Fruit fly (Drosophila melanogaster) whole organism, embryonic: Measurements from ENCODE around the gene SelT.

ENCODE experiments used
- Bgb ChIP-seq: fragments of 200-800 bp; sonication (Bioruptor generic); IDR thresholded peaks from 2 replicates; pipeline ENCODE4 v1.3.6; 2022; ENCODE audit warnings: missing biosample characterization, missing genetic modification characterization; ENCODE audit not compliant: partially characterized antibody
- CG10147 ChIP-seq: fragments of 200-800 bp; sonication (Bioruptor generic); optimal IDR thresholded peaks from 2 replicates; lab custom pipeline; 2019; ENCODE audit warnings: missing biosample characterization, mild to moderate bottlenecking, missing genetic modification characterization, moderate library complexity
- CG10431 ChIP-seq: fragments of 200-800 bp; sonication (Bioruptor generic); optimal IDR thresholded peaks from 3 replicates; lab custom pipeline; 2018; ENCODE audit warnings: missing biosample characterization, mild to moderate bottlenecking, missing genetic modification characterization
- CG11695 ChIP-seq: fragments of 200-800 bp; sonication (Bioruptor generic); IDR thresholded peaks from 3 replicates; pipeline ENCODE4 v1.3.6; 2022; ENCODE audit warnings: missing biosample characterization, missing genetic modification characterization
- CG11723 ChIP-seq: fragments of 200-800 bp; sonication (Bioruptor generic); optimal IDR thresholded peaks from 2 replicates; lab custom pipeline; 2017; ENCODE audit warnings: missing biosample characterization, mild to moderate bottlenecking, missing genetic modification characterization
- CG12155 ChIP-seq: fragments of 200-800 bp; sonication (Bioruptor generic); optimal IDR thresholded peaks from 3 replicates; lab custom pipeline; 2016; ENCODE audit warnings: missing biosample characterization, missing genetic modification characterization
- CG12744 ChIP-seq: fragments of 200-800 bp; sonication (Bioruptor generic); optimal IDR thresholded peaks from 2 replicates; lab custom pipeline; 2016; ENCODE audit warnings: missing biosample characterization, missing genetic modification characterization
- CG14441 ChIP-seq: fragments of 200-800 bp; sonication (Bioruptor generic); IDR thresholded peaks from 2 replicates; pipeline ENCODE4 v1.3.6; 2022; ENCODE audit warnings: missing biosample characterization, missing genetic modification characterization
- CG17328 ChIP-seq: fragments of 200-800 bp; sonication (Bioruptor generic); IDR thresholded peaks from 2 replicates; pipeline ENCODE4 v1.3.6; 2022; ENCODE audit warnings: missing biosample characterization, missing genetic modification characterization
- CG17385 ChIP-seq: fragments of 200-800 bp; sonication (Bioruptor generic); optimal IDR thresholded peaks from 3 replicates; lab custom pipeline; 2018; ENCODE audit warnings: missing biosample characterization, mild to moderate bottlenecking, missing genetic modification characterization
- CG17802 ChIP-seq: fragments of 200-800 bp; sonication (Bioruptor generic); optimal IDR thresholded peaks from 2 replicates; lab custom pipeline; 2018; ENCODE audit warnings: missing biosample characterization, mild to moderate bottlenecking, missing genetic modification characterization, moderate library complexity
- CG17829 ChIP-seq: fragments of 200-800 bp; optimal IDR thresholded peaks from 2 replicates; lab custom pipeline; 2019; ENCODE audit warnings: missing biosample characterization, mild to moderate bottlenecking, missing genetic modification characterization, moderate library complexity
- CG2116 ChIP-seq: fragments of 200-800 bp; sonication (Bioruptor generic); optimal IDR thresholded peaks from 3 replicates; lab custom pipeline; 2018; ENCODE audit warnings: missing biosample characterization, mild to moderate bottlenecking, missing genetic modification characterization
- CG2202 ChIP-seq: fragments of 200-800 bp; sonication (Bioruptor generic); optimal IDR thresholded peaks from 2 replicates; lab custom pipeline; 2018; ENCODE audit warnings: missing biosample characterization, mild to moderate bottlenecking, missing genetic modification characterization
- CG31441 ChIP-seq: fragments of 200-800 bp; sonication (Bioruptor generic); IDR thresholded peaks from 2 replicates; pipeline ENCODE4 v1.3.6; 2022; ENCODE audit warnings: missing biosample characterization, missing genetic modification characterization
- CG4404 ChIP-seq: fragments of 200-800 bp; sonication (Bioruptor generic); IDR thresholded peaks from 2 replicates; pipeline ENCODE4 v1.3.6; 2022; ENCODE audit warnings: missing biosample characterization, missing genetic modification characterization
- CG4424 ChIP-seq: fragments of 200-800 bp; sonication (Bioruptor generic); optimal IDR thresholded peaks from 3 replicates; lab custom pipeline; 2016; ENCODE audit warnings: missing biosample characterization, missing genetic modification characterization
- CG4617 ChIP-seq: fragments of 200-800 bp; sonication (Bioruptor generic); optimal IDR thresholded peaks from 3 replicates; lab custom pipeline; 2016; ENCODE audit warnings: missing biosample characterization, missing genetic modification characterization, borderline replicate concordance
- CG9437 ChIP-seq: fragments of 200-800 bp; sonication (Bioruptor generic); optimal IDR thresholded peaks from 2 replicates; lab custom pipeline; 2018; ENCODE audit warnings: missing biosample characterization, mild to moderate bottlenecking, missing genetic modification characterization
- CG9797 ChIP-seq: fragments of 200-800 bp; sonication (Bioruptor generic); optimal IDR thresholded peaks from 3 replicates; lab custom pipeline; 2018; ENCODE audit warnings: missing biosample characterization, mild to moderate bottlenecking, missing genetic modification characterization
- D19B ChIP-seq: fragments of 200-800 bp; sonication (Bioruptor generic); optimal IDR thresholded peaks from 2 replicates; lab custom pipeline; 2017; ENCODE audit warnings: missing biosample characterization, mild to moderate bottlenecking, missing genetic modification characterization
- Dad ChIP-seq: fragments of 200-800 bp; sonication (Bioruptor generic); optimal IDR thresholded peaks from 3 replicates; lab custom pipeline; 2016; ENCODE audit warnings: missing biosample characterization, missing genetic modification characterization
- ERR ChIP-seq: fragments of 200-800 bp; sonication (Bioruptor generic); optimal IDR thresholded peaks from 2 replicates; lab custom pipeline; 2016; ENCODE audit warnings: missing biosample characterization, missing genetic modification characterization
- GATAe ChIP-seq: fragments of 200-800 bp; sonication (Bioruptor generic); conservative IDR thresholded peaks from 2 replicates; pipeline ENCODE4 v1.3.6; 2022; ENCODE audit warnings: missing biosample characterization, missing genetic modification characterization
- Jarid2 ChIP-seq: fragments of 200-800 bp; sonication (Bioruptor generic); optimal IDR thresholded peaks from 3 replicates; lab custom pipeline; 2017; ENCODE audit warnings: mild to moderate bottlenecking, missing biosample characterization, missing genetic modification reagents, missing genetic modification characterization
- Mad ChIP-seq: fragments of 200-800 bp; sonication (Bioruptor generic); optimal IDR thresholded peaks from 2 replicates; lab custom pipeline; 2016; ENCODE audit warnings: missing biosample characterization, missing genetic modification characterization
- Max ChIP-seq: fragments of 200-800 bp; sonication (Bioruptor generic); optimal IDR thresholded peaks from 2 replicates; lab custom pipeline; 2016; ENCODE audit warnings: missing biosample characterization, mild to moderate bottlenecking, missing genetic modification characterization
- Rx ChIP-seq: fragments of 200-800 bp; sonication (Bioruptor generic); IDR thresholded peaks from 2 replicates; pipeline ENCODE4 v1.3.6; 2022; ENCODE audit warnings: missing biosample characterization, missing genetic modification characterization
- Taf1 ChIP-seq: fragments of 200-800 bp; sonication (Bioruptor generic); IDR thresholded peaks from 2 replicates; pipeline ENCODE4 v1.3.6; 2022; ENCODE audit warnings: missing biosample characterization, missing genetic modification characterization
- al ChIP-seq: fragments of 200-800 bp; sonication (Bioruptor generic); IDR thresholded peaks from 2 replicates; pipeline ENCODE4 v1.3.6; 2022; ENCODE audit warnings: missing biosample characterization, missing genetic modification characterization
- ash1 ChIP-seq: fragments of 200-800 bp; sonication (Bioruptor generic); optimal IDR thresholded peaks from 2 replicates; lab custom pipeline; 2018; ENCODE audit warnings: missing biosample characterization, mild to moderate bottlenecking, missing genetic modification characterization
- az2 ChIP-seq: fragments of 200-800 bp; sonication (Bioruptor generic); optimal IDR thresholded peaks from 3 replicates; lab custom pipeline; 2016; ENCODE audit warnings: missing biosample characterization, missing genetic modification characterization
- bigmax ChIP-seq: fragments of 200-800 bp; sonication (Bioruptor generic); optimal IDR thresholded peaks from 2 replicates; lab custom pipeline; 2018; ENCODE audit warnings: missing biosample characterization, mild to moderate bottlenecking, missing genetic modification characterization
- btn ChIP-seq: fragments of 200-800 bp; sonication (Bioruptor generic); optimal IDR thresholded peaks from 2 replicates; lab custom pipeline; 2016; ENCODE audit warnings: missing biosample characterization, missing genetic modification characterization
- cwo ChIP-seq: fragments of 200-800 bp; sonication (Bioruptor generic); optimal IDR thresholded peaks from 3 replicates; lab custom pipeline; 2017; ENCODE audit warnings: missing biosample characterization, missing genetic modification characterization, mild to moderate bottlenecking, moderate library complexity, missing genetic modification reagents
- emc ChIP-seq: fragments of 200-800 bp; sonication (Bioruptor generic); optimal IDR thresholded peaks from 2 replicates; lab custom pipeline; 2016; ENCODE audit warnings: missing biosample characterization, missing genetic modification characterization
- lab ChIP-seq: fragments of 200-800 bp; sonication (Bioruptor generic); optimal IDR thresholded peaks from 3 replicates; lab custom pipeline; 2017; ENCODE audit warnings: missing biosample characterization, missing genetic modification characterization, mild to moderate bottlenecking, moderate library complexity, missing genetic modification reagents
- maf-S ChIP-seq: fragments of 200-800 bp; sonication (Bioruptor generic); optimal IDR thresholded peaks from 2 replicates; lab custom pipeline; 2016; ENCODE audit warnings: missing biosample characterization, missing genetic modification characterization
- nmo ChIP-seq: fragments of 200-800 bp; sonication (Bioruptor generic); optimal IDR thresholded peaks from 2 replicates; lab custom pipeline; 2018; ENCODE audit warnings: missing biosample characterization, mild to moderate bottlenecking, missing genetic modification characterization, moderate library complexity
- oc ChIP-seq: fragments of 200-800 bp; sonication (Bioruptor generic); optimal IDR thresholded peaks from 2 replicates; lab custom pipeline; 2018; ENCODE audit warnings: missing biosample characterization, mild to moderate bottlenecking, missing genetic modification characterization, moderate library complexity
- salm ChIP-seq: fragments of 200-800 bp; sonication (Bioruptor generic); optimal IDR thresholded peaks from 2 replicates; lab custom pipeline; 2018; ENCODE audit warnings: missing biosample characterization, mild to moderate bottlenecking, missing genetic modification characterization
- sens ChIP-seq: fragments of 200-800 bp; sonication (Bioruptor generic); peaks from one replicate; lab custom pipeline; 2016; ENCODE audit warnings: missing biosample characterization, missing genetic modification characterization
- slp2 ChIP-seq: fragments of 200-800 bp; sonication (Bioruptor generic); optimal IDR thresholded peaks from 2 replicates; lab custom pipeline; 2016; ENCODE audit warnings: missing biosample characterization, missing genetic modification characterization
- sob ChIP-seq: fragments of 200-800 bp; sonication (Bioruptor generic); IDR thresholded peaks from 2 replicates; pipeline ENCODE4 v1.3.6; 2022; ENCODE audit warnings: missing biosample characterization, missing genetic modification characterization
- sug ChIP-seq: fragments of 200-800 bp; optimal IDR thresholded peaks from 2 replicates; lab custom pipeline; 2019; ENCODE audit warnings: missing biosample characterization, mild to moderate bottlenecking, missing genetic modification characterization, moderate library complexity
- tap ChIP-seq: fragments of 200-800 bp; optimal IDR thresholded peaks from 3 replicates; lab custom pipeline; 2019; ENCODE audit warnings: missing biosample characterization, mild to moderate bottlenecking, missing genetic modification characterization, moderate library complexity
- tio ChIP-seq: fragments of 200-800 bp; sonication (Bioruptor generic); optimal IDR thresholded peaks from 2 replicates; lab custom pipeline; 2017; ENCODE audit warnings: missing biosample characterization, missing genetic modification characterization, inconsistent platforms
- trem ChIP-seq: fragments of 200-800 bp; optimal IDR thresholded peaks from 3 replicates; lab custom pipeline; 2019; ENCODE audit warnings: missing biosample characterization, mild to moderate bottlenecking, missing genetic modification characterization, moderate library complexity
- vnd ChIP-seq: fragments of 200-800 bp; sonication (Bioruptor generic); IDR thresholded peaks from 3 replicates; pipeline ENCODE4 v1.3.6; 2022; ENCODE audit warnings: missing biosample characterization, missing genetic modification characterization; ENCODE audit not compliant: partially characterized antibody

Gene SelT

DNA sequence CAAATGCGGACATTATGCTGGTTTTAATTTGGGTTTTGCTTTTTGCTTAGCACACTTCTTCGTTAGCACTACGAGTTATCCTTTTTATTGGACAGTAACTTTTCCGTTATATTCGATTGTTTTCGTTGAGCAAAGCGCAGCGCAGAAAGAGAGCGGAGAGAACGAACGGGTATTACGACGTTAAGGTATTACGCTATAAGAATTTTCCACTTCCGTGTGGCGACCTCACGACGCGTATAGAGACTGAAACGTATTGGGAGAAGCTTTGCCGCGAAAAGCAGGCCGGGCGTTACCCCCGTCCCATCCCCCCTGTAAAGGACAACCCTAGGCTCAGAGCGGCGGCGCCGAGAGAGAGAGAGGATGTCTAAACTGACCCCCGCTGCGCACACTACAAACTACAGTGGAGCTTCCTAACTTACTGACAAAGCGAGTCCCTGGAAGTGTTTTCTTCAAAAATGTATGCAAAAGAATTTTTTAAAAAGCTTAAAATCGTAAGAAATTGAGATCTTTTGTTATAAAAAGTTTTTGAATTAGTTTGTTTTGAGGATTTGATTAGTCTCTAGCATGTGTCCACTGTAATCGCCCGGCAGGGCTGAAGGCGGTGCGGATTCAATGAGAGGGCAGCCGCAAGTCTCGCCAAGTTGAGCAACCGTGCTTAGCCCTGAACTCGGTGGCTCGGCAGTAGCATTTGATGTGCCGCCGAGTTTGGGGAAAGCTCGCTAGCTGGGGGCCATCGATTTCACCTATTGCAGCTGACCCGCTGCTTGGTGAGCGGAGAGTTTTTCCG, 5.9 kb upstream of the SelT start (continued):
- TF ChIP-seq lab (GFP tag; lab: Kevin White, UChicago) (peak; percentile 99), Mad (GFP tag; lab: Kevin White, UChicago) (peak; percentile 90), vnd (GFP tag; lab: Robert Waterston, UW) (no peak), al (GFP tag; lab: Robert Waterston, UW) (peak; percentile 92), sob (GFP tag; lab: Robert Waterston, UW) (peak; percentile 98), CG12155 (GFP tag; lab: Kevin White, UChicago) (peak; percentile 93), Dad (peak; percentile 94), CG4424 (GFP tag; lab: Kevin White, UChicago) (peak; percentile 94), CG12744 (GFP tag; lab: Kevin White, UChicago) (peak; percentile 95), az2 (GFP tag; lab: Kevin White, UChicago) (peak; percentile 94), tap (tag; lab: Kevin White, UChicago) (peak; percentile 92), CG9437 (GFP tag; lab: Kevin White, UChicago) (peak; percentile 90), D19B (GFP tag; lab: Kevin White, UChicago) (peak; percentile 84), emc (peak; percentile 89), CG2202 (tag; lab: Kevin White, UChicago) (peak; percentile 79), Max (GFP tag; lab: Kevin White, UChicago) (peak; percentile 85), Bgb (GFP tag; lab: Robert Waterston, UW) (no peak), CG17385 (GFP tag; lab: Kevin White, UChicago) (peak; percentile 91), CG17328 (peak; percentile 95), CG10147 (peak; percentile 96), CG4617 (GFP tag; lab: Kevin White, UChicago) (peak; percentile 78), sug (tag; lab: Kevin White, UChicago) (peak; percentile 92), bigmax (GFP tag; lab: Kevin White, UChicago) (peak; percentile 56), CG4404 (GFP tag; lab: Robert Waterston, UW) (peak; percentile 93), CG11695 (peak; percentile 96), cwo (peak; percentile 95), ERR (GFP tag; lab: Kevin White, UChicago) (peak; percentile 95), CG17802 (tag; lab: Kevin White, UChicago) (peak; percentile 72), CG9797 (GFP tag; lab: Kevin White, UChicago) (peak; percentile 40), sens (GFP tag; lab: Kevin White, UChicago) (peak; percentile 99), CG17829 (peak; percentile 91), oc (tag; lab: Kevin White, UChicago) (peak; percentile 94), CG31441 (peak; percentile 93), maf-S (GFP tag; lab: Kevin White, UChicago) (peak; percentile 93), slp2 (GFP tag; lab: Kevin White, UChicago) (peak; percentile 92), GATAe (GFP tag; lab: Robert Waterston, UW) (peak; percentile 70), CG11723 (GFP tag; lab: Kevin White, UChicago) (peak; percentile 87), CG2116 (GFP tag; lab: Kevin White, UChicago) (peak; percentile 57), trem (peak; percentile 74), salm (peak; percentile 84), tio (GFP tag; lab: Kevin White, UChicago) (no peak), btn (GFP tag; lab: Kevin White, UChicago) (peak; percentile 84), CG14441 (peak; percentile 96), Jarid2 (GFP tag; lab: Kevin White, UChicago) (peak; percentile 61), ash1 (GFP tag; lab: Kevin White, UChicago) (peak; percentile 79), Taf1 (peak; percentile 94), Rx (peak; percentile 91), nmo (GFP tag; lab: Kevin White, UChicago) (peak; percentile 92), CG10431 (GFP tag; lab: Kevin White, UChicago) (peak; percentile 65)
